Fruit fly (Drosophila melanogaster) ovary, adult (tissue): Measurements from ENCODE around the gene t-Grip84.
A peak's percentile ranks its signal among the peaks of the same experiment; 100 is the strongest.

Experiments used
- CG17801 ChIP-seq: fragments of 200-800 bp; optimal IDR thresholded peaks from 2 replicates; lab custom pipeline; 2019; ENCODE audit warnings: missing biosample characterization, mild to moderate bottlenecking, missing genetic modification characterization, moderate library complexity; ENCODE audit not compliant: partially characterized antibody

The t-Grip84 gene

DNA sequence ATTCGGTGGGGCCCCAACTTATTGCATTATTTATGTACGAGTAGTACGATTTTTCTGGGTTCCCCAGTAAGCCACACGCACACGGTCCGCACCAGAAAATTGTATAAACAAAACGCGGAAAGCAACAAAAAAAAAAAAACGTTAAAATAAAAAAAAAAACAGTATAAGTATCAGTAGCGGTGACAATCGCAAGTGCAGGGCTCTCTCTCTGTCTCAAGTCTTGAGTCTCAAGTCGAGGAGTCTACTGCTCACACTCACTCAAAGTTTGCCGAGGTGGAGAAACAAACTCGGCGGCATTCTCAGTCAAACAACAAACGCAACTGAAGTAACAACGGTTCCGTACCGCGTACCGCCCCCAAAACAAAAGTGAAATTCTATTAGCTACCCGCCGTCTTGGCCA is 2.0 kb upstream of the t-Grip84 start, which contains the start of gene Pura:
Gene Pura, plus strand, starts transcription at position 301 of the 400 bp plus-strand sequence.
- TF ChIP-seq CG17801 (GFP tag; lab: Kevin White, UChicago) = no peak

DNA sequence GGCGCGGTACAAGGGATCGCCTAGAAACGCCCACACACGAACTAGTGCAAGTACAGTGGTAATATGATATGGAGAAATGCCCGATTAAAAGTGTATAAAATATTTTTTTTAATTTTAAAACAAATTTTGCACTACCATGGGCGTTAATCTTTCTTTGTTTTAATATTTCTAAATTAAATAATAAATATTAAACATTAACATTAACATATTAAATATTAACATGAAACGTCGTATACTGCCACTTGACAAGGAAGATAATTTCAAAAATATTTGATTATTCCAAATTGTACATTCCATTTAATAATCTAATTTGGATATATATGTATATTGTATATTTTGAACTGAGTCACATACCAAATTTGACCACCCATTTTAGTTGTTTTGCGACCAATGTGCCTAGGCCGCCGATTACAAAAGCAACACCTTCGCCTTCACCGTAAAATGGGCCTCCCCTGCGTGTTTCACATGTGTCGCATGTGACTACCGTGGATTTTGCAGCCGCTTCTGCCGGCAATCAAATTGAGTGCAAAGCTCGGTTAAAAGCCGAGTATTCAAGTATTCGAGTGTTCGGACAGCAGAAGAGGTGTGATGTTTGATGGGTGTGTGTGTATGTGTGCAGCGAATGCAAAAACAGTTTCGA is 1.4 kb upstream of the t-Grip84 start:
- TF ChIP-seq CG17801 (GFP tag; lab: Kevin White, UChicago) = peak; percentile 84

DNA sequence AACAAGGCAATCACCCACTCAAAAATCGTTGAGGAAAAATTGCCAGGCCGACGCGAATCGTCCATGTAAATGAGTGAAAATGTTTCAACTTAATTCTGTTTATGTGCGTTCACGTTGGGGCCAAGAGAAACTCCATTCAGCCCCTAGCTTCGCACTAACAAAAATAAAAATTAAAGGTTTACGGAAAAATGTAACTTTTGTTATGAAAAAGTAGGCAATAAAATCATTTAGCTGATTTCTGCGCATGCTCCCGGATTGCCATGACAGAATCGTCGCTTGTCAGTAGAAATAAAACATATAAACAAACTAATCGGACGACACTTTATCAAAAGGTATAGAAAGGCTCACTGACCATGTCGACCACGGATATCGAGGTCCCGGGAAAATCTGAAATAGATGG is 7.6 kb downstream of the t-Grip84 start, which contains the start of gene mmm:
Gene mmm, plus strand, starts transcription at position 301 of the 400 bp plus-strand sequence.
- no peak for TF ChIP-seq CG17801 (GFP tag; lab: Kevin White, UChicago)

DNA sequence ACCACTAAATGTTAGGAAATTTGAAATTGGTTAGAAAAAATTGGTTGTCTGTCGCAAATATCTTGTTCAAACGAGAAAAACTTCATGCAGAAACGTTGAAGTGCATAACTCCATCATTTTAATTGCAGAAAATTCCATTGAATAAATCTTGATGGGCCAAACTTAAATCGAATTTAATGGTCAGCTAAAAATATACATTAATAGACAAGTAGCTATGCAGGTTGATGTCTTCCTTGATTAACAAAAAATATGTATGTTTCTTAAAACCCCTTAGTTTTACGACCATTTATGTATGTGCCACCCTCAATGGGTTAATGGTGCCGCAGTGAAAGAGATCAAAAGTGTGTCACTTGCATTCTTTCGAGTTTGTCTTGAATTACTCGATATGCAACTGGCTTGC is 17.9 kb downstream of the t-Grip84 start:
- TF ChIP-seq CG17801 (GFP tag; lab: Kevin White, UChicago) = no peak

DNA sequence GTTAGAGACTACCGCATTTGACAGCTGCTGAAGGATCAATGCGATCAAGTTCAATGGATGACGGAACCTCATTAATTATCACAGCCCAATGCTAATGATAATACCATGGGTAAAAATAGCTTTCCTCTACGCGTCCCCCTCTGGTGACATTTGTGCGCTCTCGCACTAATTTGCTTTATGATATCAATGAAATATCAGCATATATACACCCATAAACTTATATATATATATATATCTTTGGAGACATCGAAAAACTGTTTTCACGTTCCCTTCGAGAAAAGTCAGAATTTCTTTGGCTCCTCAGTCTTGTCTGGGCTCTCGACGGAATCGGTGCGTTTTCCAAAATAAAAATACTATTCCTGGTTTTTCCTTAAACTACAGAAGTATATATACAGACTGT is 28.5 kb downstream of the t-Grip84 start, which contains the start of gene frac:
Gene frac, plus strand, starts transcription at position 301 of the 400 bp plus-strand sequence.
- no peak for TF ChIP-seq CG17801 (GFP tag; lab: Kevin White, UChicago)

DNA sequence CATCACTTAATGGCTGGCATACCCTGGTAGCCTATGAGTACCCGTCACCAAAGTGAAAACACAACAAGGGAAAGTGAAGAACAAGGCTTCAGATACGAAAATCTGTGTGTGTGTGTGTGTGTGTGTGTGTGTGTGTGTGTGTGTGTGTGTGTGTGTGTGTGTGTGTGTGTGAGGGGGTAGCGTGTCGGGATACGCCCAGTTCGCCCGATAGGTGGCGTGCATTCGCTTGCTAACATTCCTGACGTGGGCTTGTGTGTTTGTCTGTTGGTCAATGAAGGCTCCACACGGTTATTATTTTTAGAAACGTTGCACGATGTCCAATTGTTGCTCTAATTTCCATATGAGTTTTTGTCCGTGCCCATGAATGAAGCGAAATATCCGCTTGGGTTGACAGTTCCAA is 30.2 kb downstream of the t-Grip84 start:
- TF ChIP-seq CG17801 (GFP tag; lab: Kevin White, UChicago) = no peak

DNA sequence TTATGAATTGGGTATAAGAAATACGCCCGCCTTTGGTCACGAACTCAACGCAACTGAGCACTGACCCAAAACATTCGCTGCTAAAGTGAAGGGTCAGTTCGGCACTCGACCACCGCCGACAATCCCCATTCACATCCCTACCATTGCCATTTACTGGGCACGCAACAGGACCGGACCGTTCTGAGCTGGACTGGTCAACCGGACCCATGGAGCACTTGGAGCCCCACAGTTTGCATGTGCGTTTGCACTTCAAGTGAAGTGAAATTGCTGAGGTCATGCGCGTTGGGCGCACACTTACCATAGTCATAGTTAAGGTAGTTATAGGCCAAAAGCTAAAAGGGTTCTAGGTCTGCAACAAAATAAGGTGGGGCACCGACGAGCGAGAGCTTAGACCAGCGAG is 30.9 kb downstream of the t-Grip84 start, which contains the start of gene CG14837:
Gene CG14837, minus strand, starts transcription at position 101 of the 400 bp plus-strand sequence.
- no peak for TF ChIP-seq CG17801 (GFP tag; lab: Kevin White, UChicago)

DNA sequence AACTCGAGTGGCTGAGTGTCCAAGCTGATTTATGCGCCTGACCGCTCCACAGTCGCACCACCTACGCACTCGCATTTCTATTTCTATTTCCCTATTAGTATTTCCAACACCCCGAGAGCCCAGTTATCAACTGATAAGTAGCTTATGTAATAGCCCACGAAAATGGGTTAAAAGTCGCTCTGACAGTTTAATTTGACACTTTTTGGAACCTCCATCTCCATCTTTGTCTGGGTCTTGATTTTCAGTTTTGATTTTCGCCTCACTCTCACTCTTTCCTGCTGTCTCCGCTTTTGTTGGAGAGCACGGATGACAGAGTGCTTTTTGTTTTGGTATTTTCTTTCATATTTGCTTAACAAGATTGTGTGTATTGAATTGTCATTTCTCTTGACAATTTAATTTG is 37.7 kb downstream of the t-Grip84 start:
- no peak for TF ChIP-seq CG17801 (GFP tag; lab: Kevin White, UChicago)

DNA sequence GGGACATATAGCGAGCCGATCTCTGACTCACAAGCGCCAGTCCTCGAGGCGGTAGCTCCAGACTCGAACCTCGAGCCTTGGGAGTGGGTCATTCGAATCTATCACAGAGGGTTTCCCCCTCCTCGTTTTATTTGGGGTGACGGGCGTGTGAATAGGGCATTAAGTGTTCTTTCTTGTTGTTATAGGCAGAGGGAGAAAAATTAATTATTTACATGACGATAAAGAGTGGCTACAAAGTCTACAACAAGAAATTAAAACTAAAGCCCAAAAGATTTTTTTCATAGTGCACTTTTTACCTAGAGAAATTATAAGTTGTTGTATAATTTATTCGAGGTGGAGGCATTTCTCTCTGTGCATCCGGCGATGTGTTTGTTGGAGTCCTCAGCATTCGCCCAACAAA is 38.4 kb downstream of the t-Grip84 start:
- TF ChIP-seq CG17801 (GFP tag; lab: Kevin White, UChicago) = no peak

DNA sequence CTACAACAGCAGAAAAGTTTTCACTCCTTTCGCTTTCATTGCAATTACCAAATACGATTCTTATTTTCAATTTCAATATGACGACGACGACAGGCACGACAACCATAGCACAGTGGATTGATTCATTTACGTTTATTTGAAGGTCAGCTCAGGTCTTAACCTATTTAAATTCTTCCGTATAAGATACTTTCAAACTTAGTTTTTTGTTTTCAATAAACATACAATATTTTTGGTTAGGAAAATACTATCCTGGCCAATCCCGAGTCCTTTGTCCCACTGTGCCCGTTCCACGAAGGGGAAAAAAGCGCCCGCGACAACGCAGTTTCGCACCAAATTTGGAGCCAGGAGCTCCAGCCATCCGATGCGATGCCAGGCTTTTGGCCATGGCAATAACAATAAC is 40.6 kb downstream of the t-Grip84 start:
- no peak for TF ChIP-seq CG17801 (GFP tag; lab: Kevin White, UChicago)

DNA sequence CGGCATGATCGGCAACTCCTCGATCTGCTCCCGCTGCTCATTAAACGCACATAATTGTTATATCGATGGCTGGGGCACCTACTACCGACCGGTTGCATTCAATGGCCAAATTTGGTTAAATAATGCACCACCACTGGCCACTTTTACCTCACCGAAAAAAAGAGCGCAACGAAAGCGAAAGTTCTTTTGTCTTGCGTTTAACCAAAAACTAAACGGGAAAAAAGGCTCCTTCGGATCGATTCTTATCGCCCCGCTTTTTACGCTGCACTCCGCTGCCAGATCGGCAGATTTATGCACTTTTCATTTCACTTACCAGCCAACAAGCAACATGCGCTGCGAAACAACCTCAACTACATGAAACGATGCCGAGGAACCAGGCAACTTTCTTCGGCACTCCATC is 45.2 kb downstream of the t-Grip84 start:
- TF ChIP-seq CG17801 (GFP tag; lab: Kevin White, UChicago) = no peak

DNA sequence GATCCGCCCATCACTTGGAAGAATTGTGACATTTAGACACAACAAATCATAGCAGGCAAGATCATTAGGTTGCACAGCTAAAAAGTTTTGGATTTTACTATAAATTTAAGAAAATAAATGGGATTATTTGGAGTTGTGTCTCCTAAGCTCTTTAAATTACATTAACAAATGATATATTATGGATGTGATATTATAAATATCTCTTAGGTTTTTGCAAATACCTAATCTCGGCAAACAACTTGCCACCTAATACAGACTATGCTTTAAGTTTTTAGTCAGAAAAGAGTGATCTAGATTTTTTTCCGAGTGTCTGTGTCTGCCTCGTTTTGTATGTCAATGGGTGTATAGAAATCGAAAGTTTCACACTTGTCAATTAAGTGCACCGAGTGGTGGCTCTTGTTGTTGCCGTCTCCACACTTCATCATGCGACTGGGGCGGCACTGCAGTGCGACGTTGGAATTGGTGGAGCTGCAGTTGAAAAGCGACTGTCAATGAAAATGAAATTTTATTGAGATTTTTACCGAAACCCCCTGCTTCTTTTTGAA is 46.1 kb downstream of the t-Grip84 start:
- TF ChIP-seq CG17801 (GFP tag; lab: Kevin White, UChicago) = no peak

DNA sequence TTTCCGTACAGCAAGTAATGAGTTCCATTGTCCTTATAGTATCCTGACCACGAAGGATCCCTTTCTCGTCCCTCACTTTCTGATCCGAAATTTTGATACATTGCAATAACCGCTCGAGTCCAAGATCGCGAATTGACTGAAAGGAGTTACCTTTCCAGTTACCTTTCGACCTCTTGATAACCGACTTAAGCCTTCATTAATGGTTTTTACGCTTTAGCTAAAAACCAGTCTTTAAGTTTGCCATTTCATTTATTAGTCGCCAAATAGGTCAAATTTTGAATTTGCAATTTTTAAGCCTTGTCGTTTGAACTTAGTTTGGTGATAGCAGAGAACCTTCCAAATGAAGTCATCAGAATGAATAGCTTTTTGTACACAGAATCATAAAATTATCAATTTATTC is 48.4 kb downstream of the t-Grip84 start, which contains the start of gene CG32376:
Gene CG32376, minus strand, starts transcription at position 101 of the 400 bp plus-strand sequence.
- no peak for TF ChIP-seq CG17801 (GFP tag; lab: Kevin White, UChicago)

DNA sequence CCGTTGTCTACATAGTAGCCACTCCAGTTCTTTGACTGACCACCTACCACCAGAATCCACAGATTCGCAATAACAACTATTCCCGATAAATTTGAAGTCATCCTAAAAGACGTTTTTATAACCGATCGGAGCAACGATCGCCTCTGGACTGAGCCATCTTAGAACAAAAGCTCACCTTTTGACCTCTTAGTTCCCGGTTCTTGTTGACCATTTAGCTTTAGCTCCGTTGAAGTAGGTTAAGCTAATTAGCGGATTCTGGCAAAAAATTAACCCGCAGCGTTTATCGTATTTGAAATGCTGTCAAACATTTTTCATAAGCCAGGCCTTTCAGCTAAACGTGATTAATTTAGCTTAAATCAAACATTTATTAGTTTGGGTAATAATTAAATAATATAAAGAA is 49.7 kb downstream of the t-Grip84 start, which contains the start of gene CG32374:
Gene CG32374, minus strand, starts transcription at position 101 of the 400 bp plus-strand sequence.
- no peak for TF ChIP-seq CG17801 (GFP tag; lab: Kevin White, UChicago)

DNA sequence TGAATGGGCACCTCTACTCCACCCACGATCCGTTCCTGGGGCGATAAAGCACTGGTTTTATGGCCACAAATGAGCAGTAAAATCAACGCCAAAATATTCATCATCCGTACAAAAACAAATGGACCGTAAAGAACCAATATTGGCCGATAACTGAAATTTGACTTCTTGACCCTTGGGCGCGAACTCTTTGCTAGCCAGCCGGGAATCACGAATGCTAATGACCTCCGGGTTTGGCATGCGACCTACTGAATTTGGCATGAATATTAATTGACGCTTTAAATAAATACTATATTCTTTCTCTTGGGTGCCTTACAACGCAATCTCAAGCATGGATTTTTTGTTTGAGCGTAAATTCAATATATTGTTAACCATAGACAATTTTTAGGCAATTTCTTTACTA is 51.1 kb downstream of the t-Grip84 start, which contains the start of gene CG16998:
Gene CG16998, minus strand, starts transcription at position 101 of the 400 bp plus-strand sequence.
- TF ChIP-seq CG17801 (GFP tag; lab: Kevin White, UChicago) = no peak
